Worm (Caenorhabditis elegans) whole organism, L3 larva: Measurements from ENCODE around the gene K06B4.15.

Experiments
- R02D3.7 ChIP-seq: fragments of 150-350 bp; optimal IDR thresholded peaks from 2 replicates; lab custom pipeline; 2014; ENCODE audit warnings: missing biosample characterization, missing genetic modification characterization
- ama-1 ChIP-seq: fragments of 150-350 bp; optimal IDR thresholded peaks from 2 replicates; lab custom pipeline; 2018
- ceh-16 ChIP-seq: sonication (generic microtip); optimal IDR thresholded peaks from 2 replicates; lab custom pipeline; 2017; ENCODE audit warnings: missing biosample characterization, missing genetic modification characterization
- nhr-77 ChIP-seq: fragments of 150-350 bp; optimal IDR thresholded peaks from 2 replicates; lab custom pipeline; 2014; ENCODE audit warnings: missing biosample characterization, missing genetic modification characterization
- unc-62 ChIP-seq: fragments of 150-350 bp; sonication (generic microtip); optimal IDR thresholded peaks from 4 replicates; lab custom pipeline; 2014; ENCODE audit warnings: missing biosample characterization, missing genetic modification reagents, missing genetic modification characterization

- TF ChIP-seq ceh-16 (tag; lab: Kevin White, UChicago): no peak
- no peak for TF ChIP-seq nhr-77 (tag; lab: Kevin White, UChicago)
- TF ChIP-seq unc-62: no peak
- no peak for TF ChIP-seq ama-1
- no peak for TF ChIP-seq R02D3.7 (tag; lab: Kevin White, UChicago)
Observed at ce11 chrV:15666718-15667117, 3.5 kb upstream of the K06B4.15 start.
